Worm (Caenorhabditis elegans) whole organism, midembryonic: ENCODE measurements around the gene Y38H6C.24.
A peak's percentile ranks its signal among the peaks of the same experiment; 100 is the strongest.

Source experiments
- T22C8.4 ChIP-seq: fragments of 200-800 bp; sonication (Bioruptor generic); IDR thresholded peaks from 2 replicates; pipeline ENCODE4 v1.3.6; 2022; ENCODE audit warnings: missing genetic modification characterization, missing compliant biosample characterization
- cog-1 ChIP-seq: sonication (generic microtip); optimal IDR thresholded peaks from 2 replicates; lab custom pipeline; 2016; ENCODE audit warnings: missing genetic modification characterization, missing compliant biosample characterization
- flt-1 ChIP-seq: fragments of 200-800 bp; sonication (Bioruptor generic); IDR thresholded peaks from 2 replicates; pipeline ENCODE4 v1.3.6; 2022; ENCODE audit warnings: missing genetic modification characterization, missing compliant biosample characterization
- klf-2 ChIP-seq: fragments of 200-800 bp; sonication (Bioruptor generic); conservative IDR thresholded peaks from 2 replicates; pipeline ENCODE4 v1.3.6; 2022; ENCODE audit warnings: missing genetic modification reagents, missing genetic modification characterization, missing compliant biosample characterization
- med-1 ChIP-seq: sonication (generic microtip); optimal IDR thresholded peaks from 2 replicates; lab custom pipeline; 2017; ENCODE audit warnings: missing genetic modification characterization, mild to moderate bottlenecking, missing compliant biosample characterization, antibody characterized with exemption, missing genetic modification reagents; ENCODE audit not compliant: insufficient read depth
- ref-1 ChIP-seq: fragments of 200-800 bp; sonication (Bioruptor generic); conservative IDR thresholded peaks from 2 replicates; pipeline ENCODE4 v1.3.6; 2022; ENCODE audit warnings: missing genetic modification reagents, missing genetic modification characterization, missing compliant biosample characterization
- tab-1 ChIP-seq: fragments of 200-800 bp; sonication (Bioruptor generic); IDR thresholded peaks from 2 replicates; pipeline ENCODE4 v1.3.6; 2022; ENCODE audit warnings: missing genetic modification characterization, missing compliant biosample characterization
- ztf-23 ChIP-seq: fragments of 200-800 bp; sonication (Bioruptor generic); IDR thresholded peaks from 2 replicates; pipeline ENCODE4 v1.3.6; 2022; ENCODE audit warnings: missing genetic modification reagents, missing genetic modification characterization, missing compliant biosample characterization
- ztf-29 ChIP-seq: fragments of 200-800 bp; sonication (Bioruptor generic); IDR thresholded peaks from 2 replicates; pipeline ENCODE4 v1.3.6; 2022; ENCODE audit warnings: missing genetic modification reagents, missing genetic modification characterization, missing compliant biosample characterization

The Y38H6C.24 gene

ce11 chrV:20492385-20492784 is 33.9 kb upstream of the Y38H6C.24 start, which contains the start of gene srbc-79:
Gene srbc-79 (minus strand): TSS chrV:20492485.
- TF ChIP-seq ztf-23, result no peak
- no peak for TF ChIP-seq cog-1 (tag; lab: Kevin White, UChicago)
- no peak for TF ChIP-seq tab-1 (GFP tag; lab: Robert Waterston, UW)
- no peak for TF ChIP-seq ztf-29 (GFP tag; lab: Robert Waterston, UW)
- TF ChIP-seq klf-2 (GFP tag; lab: Robert Waterston, UW), result no peak
- TF ChIP-seq flt-1, result no peak
- TF ChIP-seq ref-1 (GFP tag; lab: Robert Waterston, UW), result no peak
- TF ChIP-seq T22C8.4 (GFP tag; lab: Robert Waterston, UW), result no peak
- TF ChIP-seq med-1, result no peak

DNA sequence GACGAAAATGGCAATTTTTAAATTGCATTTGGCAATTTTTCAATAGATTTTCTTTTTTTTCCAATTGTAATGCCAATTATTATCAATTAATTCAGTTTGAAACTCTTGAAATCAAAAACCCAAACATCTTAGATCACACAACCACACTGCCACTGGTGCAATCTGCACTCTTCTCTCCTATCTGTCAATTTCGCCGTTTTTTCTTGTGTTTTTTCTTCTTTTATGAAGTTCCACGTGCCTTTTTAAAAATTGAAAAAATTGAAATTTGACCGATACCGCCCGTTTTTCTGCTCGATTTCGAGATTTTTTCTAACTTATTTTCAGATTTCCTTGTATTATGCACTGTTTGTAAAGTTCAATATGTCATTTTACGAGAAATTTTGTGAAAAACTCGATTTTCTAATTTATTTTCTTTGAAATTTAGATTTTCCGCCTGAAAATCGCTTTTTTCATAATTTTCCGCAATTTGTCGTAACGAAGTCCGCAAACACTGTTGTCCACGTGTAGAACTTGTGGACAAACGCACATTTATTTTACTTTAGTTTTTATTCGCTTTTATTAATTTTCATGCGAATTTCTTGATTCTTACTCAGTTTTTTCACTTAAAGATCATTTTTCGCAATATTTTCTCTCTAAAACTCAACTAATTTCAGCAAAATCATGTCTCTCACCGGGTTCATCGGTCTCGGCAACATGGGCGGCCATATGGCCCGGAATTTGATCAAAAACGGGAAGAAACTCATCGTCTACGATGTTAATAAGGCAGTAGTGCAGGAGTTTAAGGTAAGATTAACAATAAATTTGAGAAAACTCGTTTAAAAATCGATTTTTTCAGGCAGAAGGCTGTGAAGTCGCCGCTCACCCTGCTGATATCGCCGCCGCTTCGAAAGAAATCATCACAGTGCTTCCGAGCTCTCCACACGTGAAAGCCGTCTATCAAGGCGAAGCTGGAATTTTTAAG is 32.7 kb upstream of the Y38H6C.24 start, which contains the start of gene B0250.5:
Gene B0250.5, plus strand, starts transcription at position 654 of the 961 bp plus-strand sequence.
- TF ChIP-seq T22C8.4 (GFP tag; lab: Robert Waterston, UW) (no peak), klf-2 (GFP tag; lab: Robert Waterston, UW) (no peak), flt-1 (no peak), cog-1 (tag; lab: Kevin White, UChicago) (no peak), ztf-29 (GFP tag; lab: Robert Waterston, UW) (no peak), ztf-23 (0 out of 2 replicates have a peak, but pooled peaks have one; percentile 42), med-1 (no peak), ref-1 (GFP tag; lab: Robert Waterston, UW) (no peak)

ce11 chrV:20497537-20497936 is 28.7 kb upstream of the Y38H6C.24 start:
- TF ChIP-seq ref-1 (GFP tag; lab: Robert Waterston, UW), result no peak
- no peak for TF ChIP-seq T22C8.4 (GFP tag; lab: Robert Waterston, UW)
- no peak for TF ChIP-seq ztf-23
- no peak for TF ChIP-seq tab-1 (GFP tag; lab: Robert Waterston, UW)
- no peak for TF ChIP-seq med-1
- TF ChIP-seq flt-1, result no peak
- no peak for TF ChIP-seq cog-1 (tag; lab: Kevin White, UChicago)
- no peak for TF ChIP-seq ztf-29 (GFP tag; lab: Robert Waterston, UW)
- no peak for TF ChIP-seq klf-2 (GFP tag; lab: Robert Waterston, UW)

DNA sequence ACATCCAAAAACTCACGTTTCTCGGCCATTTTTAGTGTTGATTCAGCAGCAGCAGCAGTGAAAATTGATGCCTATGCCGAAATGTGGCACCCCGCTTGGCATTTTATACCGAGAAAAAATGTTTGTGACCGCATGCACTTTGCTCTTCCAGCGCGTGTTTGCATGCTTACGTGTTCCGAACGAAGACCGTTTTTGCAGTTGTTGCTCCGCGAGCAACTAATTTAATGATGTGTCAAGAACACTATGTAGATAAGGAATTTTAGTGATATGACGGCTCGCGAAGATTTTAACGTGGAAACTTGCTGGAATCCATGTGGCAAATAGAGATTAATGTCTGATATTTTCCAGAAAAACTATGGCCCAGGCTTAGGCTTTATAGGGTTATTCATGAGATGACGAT is 27.3 kb upstream of the Y38H6C.24 start, which contains the start of gene dct-16:
Gene dct-16, minus strand, starts transcription at position 78 of the 400 bp plus-strand sequence.
- no peak for TF ChIP-seq flt-1

DNA sequence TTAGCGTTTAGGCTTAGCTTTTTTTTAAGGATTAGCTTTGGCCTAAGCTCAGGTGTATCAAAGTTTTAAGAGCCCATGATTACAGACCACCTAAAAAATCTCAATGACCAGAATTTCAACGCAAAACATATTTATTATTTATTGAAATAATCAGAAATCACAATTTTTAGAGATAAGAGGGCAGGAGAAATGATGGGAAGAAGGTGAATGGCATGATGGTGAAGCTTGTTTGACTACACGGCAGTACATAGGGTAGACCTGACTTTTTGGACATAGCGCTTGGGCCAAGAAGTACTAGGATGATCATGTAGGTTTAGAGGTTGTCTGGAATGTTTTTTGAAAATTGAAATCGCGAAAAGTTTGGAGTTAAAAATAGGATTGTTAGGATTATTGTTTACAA is 26.6 kb upstream of the Y38H6C.24 start:
- TF ChIP-seq ztf-29 (GFP tag; lab: Robert Waterston, UW), result no peak
- no peak for TF ChIP-seq ref-1 (GFP tag; lab: Robert Waterston, UW)
- no peak for TF ChIP-seq ztf-23
- no peak for TF ChIP-seq cog-1 (tag; lab: Kevin White, UChicago)
- no peak for TF ChIP-seq tab-1 (GFP tag; lab: Robert Waterston, UW)
- no peak for TF ChIP-seq flt-1
- TF ChIP-seq T22C8.4 (GFP tag; lab: Robert Waterston, UW), result no peak
- no peak for TF ChIP-seq med-1
- TF ChIP-seq klf-2 (GFP tag; lab: Robert Waterston, UW), result no peak

- no peak for TF ChIP-seq ref-1 (GFP tag; lab: Robert Waterston, UW)
- no peak for TF ChIP-seq flt-1
- no peak for TF ChIP-seq tab-1 (GFP tag; lab: Robert Waterston, UW)
- no peak for TF ChIP-seq ztf-29 (GFP tag; lab: Robert Waterston, UW)
- no peak for TF ChIP-seq med-1
- TF ChIP-seq T22C8.4 (GFP tag; lab: Robert Waterston, UW), result no peak
- TF ChIP-seq cog-1 (tag; lab: Kevin White, UChicago), result no peak
- no peak for TF ChIP-seq klf-2 (GFP tag; lab: Robert Waterston, UW)
- TF ChIP-seq ztf-23, result no peak
Observed at ce11 chrV:20500405-20500804, 25.8 kb upstream of the Y38H6C.24 start, which contains the start of gene dct-14. Gene dct-14 (minus strand): TSS chrV:20500505.

DNA sequence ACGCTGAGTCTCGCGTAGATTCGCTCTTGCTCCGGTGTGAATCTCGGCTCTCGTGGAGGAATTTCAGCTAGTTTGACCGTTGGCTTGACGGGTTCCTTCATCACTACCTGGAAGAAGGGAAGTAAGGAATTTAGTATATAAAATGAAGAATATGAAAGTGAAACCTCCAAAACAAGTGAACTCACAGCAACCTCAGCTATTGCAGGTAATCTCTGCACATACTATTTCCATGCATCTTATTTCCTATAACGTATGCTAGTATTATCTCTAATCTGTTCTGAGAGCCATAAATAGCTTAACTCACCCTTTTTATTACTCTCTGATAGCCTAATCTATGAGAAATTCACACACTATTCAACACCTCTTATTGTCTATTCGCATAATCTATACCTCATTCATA is 21.2 kb upstream of the Y38H6C.24 start, which contains the start of gene Y38H6C.4:
Gene Y38H6C.4, minus strand, starts transcription at position 101 of the 400 bp plus-strand sequence.
- no peak for TF ChIP-seq T22C8.4 (GFP tag; lab: Robert Waterston, UW)
- no peak for TF ChIP-seq ztf-23
- no peak for TF ChIP-seq tab-1 (GFP tag; lab: Robert Waterston, UW)
- no peak for TF ChIP-seq cog-1 (tag; lab: Kevin White, UChicago)
- TF ChIP-seq med-1, result no peak
- no peak for TF ChIP-seq klf-2 (GFP tag; lab: Robert Waterston, UW)
- TF ChIP-seq flt-1, result no peak
- no peak for TF ChIP-seq ref-1 (GFP tag; lab: Robert Waterston, UW)
- TF ChIP-seq ztf-29 (GFP tag; lab: Robert Waterston, UW), result no peak

- TF ChIP-seq klf-2 (GFP tag; lab: Robert Waterston, UW) (no peak), flt-1 (no peak), cog-1 (tag; lab: Kevin White, UChicago) (no peak), T22C8.4 (GFP tag; lab: Robert Waterston, UW) (no peak), ztf-23 (no peak), med-1 (no peak), ztf-29 (GFP tag; lab: Robert Waterston, UW) (no peak), ref-1 (GFP tag; lab: Robert Waterston, UW) (no peak), tab-1 (GFP tag; lab: Robert Waterston, UW) (no peak)
Observed at ce11 chrV:20506542-20506941, 19.7 kb upstream of the Y38H6C.24 start.

DNA sequence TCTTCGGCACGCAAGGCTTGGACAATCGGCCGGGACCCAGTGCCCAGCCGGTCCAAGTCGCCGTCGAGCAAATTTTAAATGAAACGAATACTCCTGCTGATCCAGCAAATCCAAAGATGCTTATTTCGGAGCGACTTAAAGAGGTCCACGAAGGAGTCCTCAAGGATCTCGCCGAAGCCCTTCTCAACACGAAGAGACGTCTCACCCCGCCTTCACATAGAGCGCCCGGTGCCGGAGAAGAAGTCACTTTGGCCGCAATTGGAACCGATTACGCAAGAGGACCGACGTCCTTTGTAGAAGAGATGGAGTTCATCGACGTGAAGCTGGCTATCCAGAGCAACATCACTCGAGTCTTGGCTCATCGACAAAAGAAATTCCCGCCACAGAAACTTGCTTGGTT is 16.8 kb upstream of the Y38H6C.24 start:
- TF ChIP-seq ref-1 (GFP tag; lab: Robert Waterston, UW) (no peak), med-1 (no peak), ztf-23 (no peak), klf-2 (GFP tag; lab: Robert Waterston, UW) (no peak), ztf-29 (GFP tag; lab: Robert Waterston, UW) (no peak), tab-1 (GFP tag; lab: Robert Waterston, UW) (no peak)
